Worm (Caenorhabditis elegans) whole organism, midembryonic: Measurements from ENCODE around the gene C06A12.3.

Experiments used
- T22C8.4 ChIP-seq: fragments of 200-800 bp; sonication (Bioruptor generic); IDR thresholded peaks from 2 replicates; pipeline ENCODE4 v1.3.6; 2022; ENCODE audit warnings: missing genetic modification characterization, missing compliant biosample characterization
- cog-1 ChIP-seq: sonication (generic microtip); optimal IDR thresholded peaks from 2 replicates; lab custom pipeline; 2016; ENCODE audit warnings: missing genetic modification characterization, missing compliant biosample characterization
- flt-1 ChIP-seq: fragments of 200-800 bp; sonication (Bioruptor generic); IDR thresholded peaks from 2 replicates; pipeline ENCODE4 v1.3.6; 2022; ENCODE audit warnings: missing genetic modification characterization, missing compliant biosample characterization
- klf-2 ChIP-seq: fragments of 200-800 bp; sonication (Bioruptor generic); conservative IDR thresholded peaks from 2 replicates; pipeline ENCODE4 v1.3.6; 2022; ENCODE audit warnings: missing genetic modification reagents, missing genetic modification characterization, missing compliant biosample characterization
- med-1 ChIP-seq: sonication (generic microtip); optimal IDR thresholded peaks from 2 replicates; lab custom pipeline; 2017; ENCODE audit warnings: missing genetic modification characterization, mild to moderate bottlenecking, missing compliant biosample characterization, antibody characterized with exemption, missing genetic modification reagents; ENCODE audit not compliant: insufficient read depth
- ref-1 ChIP-seq: fragments of 200-800 bp; sonication (Bioruptor generic); conservative IDR thresholded peaks from 2 replicates; pipeline ENCODE4 v1.3.6; 2022; ENCODE audit warnings: missing genetic modification reagents, missing genetic modification characterization, missing compliant biosample characterization
- tab-1 ChIP-seq: fragments of 200-800 bp; sonication (Bioruptor generic); IDR thresholded peaks from 2 replicates; pipeline ENCODE4 v1.3.6; 2022; ENCODE audit warnings: missing genetic modification characterization, missing compliant biosample characterization
- ztf-23 ChIP-seq: fragments of 200-800 bp; sonication (Bioruptor generic); IDR thresholded peaks from 2 replicates; pipeline ENCODE4 v1.3.6; 2022; ENCODE audit warnings: missing genetic modification reagents, missing genetic modification characterization, missing compliant biosample characterization

ce11 chrIV:17387442-17387967 is 40.0 kb upstream of the C06A12.3 start, which contains the start of gene T02D1.8:
- no peak for TF ChIP-seq ref-1 (GFP tag; lab: Robert Waterston, UW)
- TF ChIP-seq klf-2 (GFP tag; lab: Robert Waterston, UW) = no peak
- TF ChIP-seq cog-1 (tag; lab: Kevin White, UChicago) = no peak
- TF ChIP-seq flt-1 (GFP tag; lab: Robert Waterston, UW) = no peak
- no peak for TF ChIP-seq med-1 (GFP tag; lab: Kevin White, UChicago)
- no peak for TF ChIP-seq T22C8.4 (GFP tag; lab: Robert Waterston, UW)
- no peak for TF ChIP-seq tab-1 (GFP tag; lab: Robert Waterston, UW)
- no peak for TF ChIP-seq ztf-23 (GFP tag; lab: Robert Waterston, UW)
